Worm (Caenorhabditis elegans) whole organism, late embryonic: ENCODE results near the gene C04C11.1.

Experiments
- C38D4.7 ChIP-seq: fragments of 200-800 bp; sonication (Bioruptor generic); optimal IDR thresholded peaks from 2 replicates; lab custom pipeline; 2018; ENCODE audit warnings: mild to moderate bottlenecking, missing genetic modification characterization, moderate library complexity, missing compliant biosample characterization
- K09A11.1 ChIP-seq: sonication (generic microtip); optimal IDR thresholded peaks from 2 replicates; lab custom pipeline; 2017; ENCODE audit warnings: antibody characterized with exemption, mild to moderate bottlenecking, missing genetic modification characterization, missing compliant biosample characterization; ENCODE audit not compliant: insufficient read depth
- Y22D7AL.16 ChIP-seq: sonication (generic microtip); optimal IDR thresholded peaks from 2 replicates; lab custom pipeline; 2016; ENCODE audit warnings: missing genetic modification characterization, missing compliant biosample characterization
- ahr-1 ChIP-seq: sonication (generic microtip); optimal IDR thresholded peaks from 2 replicates; lab custom pipeline; 2016; ENCODE audit warnings: missing genetic modification characterization, missing compliant biosample characterization
- ama-1 ChIP-seq: fragments of 150-350 bp; optimal IDR thresholded peaks from 2 replicates; lab custom pipeline; 2014
- ceh-14 ChIP-seq: sonication (generic microtip); optimal IDR thresholded peaks from 2 replicates; lab custom pipeline; 2016; ENCODE audit warnings: missing genotype, missing genetic modification characterization, missing compliant biosample characterization
- ceh-18 ChIP-seq: sonication (generic microtip); optimal IDR thresholded peaks from 2 replicates; lab custom pipeline; 2016; ENCODE audit warnings: missing genetic modification characterization, missing compliant biosample characterization
- ceh-19 ChIP-seq: fragments of 200-800 bp; sonication (Bioruptor generic); optimal IDR thresholded peaks from 2 replicates; lab custom pipeline; 2018; ENCODE audit warnings: mild to moderate bottlenecking, missing genetic modification characterization, missing compliant biosample characterization
- ceh-30 ChIP-seq: fragments of 150-350 bp; optimal IDR thresholded peaks from 2 replicates; lab custom pipeline; 2014; ENCODE audit warnings: missing biosample characterization, missing genetic modification characterization
- ceh-31 ChIP-seq: sonication (generic microtip); optimal IDR thresholded peaks from 2 replicates; lab custom pipeline; 2016; ENCODE audit warnings: missing genetic modification characterization, missing compliant biosample characterization
- ceh-34 ChIP-seq: sonication (generic microtip); optimal IDR thresholded peaks from 2 replicates; lab custom pipeline; 2016; ENCODE audit warnings: mild to moderate bottlenecking, missing genetic modification characterization, missing compliant biosample characterization
- ceh-45 ChIP-seq: fragments of 200-800 bp; sonication (Bioruptor generic); IDR thresholded peaks from 2 replicates; pipeline ENCODE4 v1.3.6; 2022; ENCODE audit warnings: missing genetic modification reagents, missing genetic modification characterization, missing compliant biosample characterization
- ceh-48 ChIP-seq: sonication (generic microtip); optimal IDR thresholded peaks from 2 replicates; lab custom pipeline; 2016; ENCODE audit warnings: missing genetic modification characterization, inconsistent platforms, missing compliant biosample characterization
- ceh-9 ChIP-seq: sonication (generic microtip); optimal IDR thresholded peaks from 2 replicates; lab custom pipeline; 2016; ENCODE audit warnings: mild to moderate bottlenecking, missing genetic modification characterization, inconsistent platforms, missing compliant biosample characterization
- che-1 ChIP-seq: sonication (generic microtip); optimal IDR thresholded peaks from 2 replicates; lab custom pipeline; 2016; ENCODE audit warnings: mild to moderate bottlenecking, missing genetic modification characterization, missing compliant biosample characterization
- dmd-4 ChIP-seq: sonication (generic microtip); optimal IDR thresholded peaks from 2 replicates; lab custom pipeline; 2016; ENCODE audit warnings: borderline replicate concordance, missing genetic modification characterization, missing compliant biosample characterization
- dve-1 ChIP-seq: sonication (generic microtip); optimal IDR thresholded peaks from 2 replicates; lab custom pipeline; 2017; ENCODE audit warnings: antibody characterized with exemption, mild to moderate bottlenecking, missing genetic modification characterization, missing compliant biosample characterization
- elt-2 ChIP-seq: sonication (generic microtip); optimal IDR thresholded peaks from 2 replicates; lab custom pipeline; 2016; ENCODE audit warnings: missing genetic modification reagents, missing genetic modification characterization, missing compliant biosample characterization
- ets-4 ChIP-seq: sonication (generic microtip); optimal IDR thresholded peaks from 2 replicates; lab custom pipeline; 2016; ENCODE audit warnings: missing genetic modification characterization, missing compliant biosample characterization
- fax-1 ChIP-seq: sonication (generic microtip); optimal IDR thresholded peaks from 2 replicates; lab custom pipeline; 2016; ENCODE audit warnings: missing genotype, missing genetic modification characterization, missing compliant biosample characterization
- fkh-10 ChIP-seq: fragments of 150-350 bp; optimal IDR thresholded peaks from 2 replicates; lab custom pipeline; 2014; ENCODE audit warnings: missing biosample characterization, missing genetic modification reagents, missing genetic modification characterization
- fkh-6 ChIP-seq: sonication (generic microtip); optimal IDR thresholded peaks from 2 replicates; lab custom pipeline; 2016; ENCODE audit warnings: missing genetic modification characterization, missing compliant biosample characterization
- gmeb-2 ChIP-seq: sonication (generic microtip); optimal IDR thresholded peaks from 2 replicates; lab custom pipeline; 2016; ENCODE audit warnings: missing genetic modification characterization, inconsistent platforms, missing compliant biosample characterization
- hlh-30 ChIP-seq: sonication (generic microtip); optimal IDR thresholded peaks from 2 replicates; lab custom pipeline; 2017; ENCODE audit warnings: antibody characterized with exemption, missing genetic modification characterization, missing compliant biosample characterization; ENCODE audit not compliant: insufficient read depth
- lim-6 ChIP-seq: sonication (generic microtip); optimal IDR thresholded peaks from 2 replicates; lab custom pipeline; 2016; ENCODE audit warnings: missing genetic modification characterization, missing compliant biosample characterization
- madf-2 ChIP-seq: sonication (generic microtip); optimal IDR thresholded peaks from 2 replicates; lab custom pipeline; 2017; ENCODE audit warnings: missing genetic modification characterization, missing compliant biosample characterization
- mec-3 ChIP-seq: sonication (generic microtip); optimal IDR thresholded peaks from 2 replicates; lab custom pipeline; 2016; ENCODE audit warnings: borderline replicate concordance, missing genetic modification characterization, missing compliant biosample characterization
- nhr-232 ChIP-seq: sonication (generic microtip); optimal IDR thresholded peaks from 2 replicates; lab custom pipeline; 2016; ENCODE audit warnings: missing genetic modification characterization, missing compliant biosample characterization
- npax-4 ChIP-seq: sonication (generic microtip); optimal IDR thresholded peaks from 2 replicates; lab custom pipeline; 2016; ENCODE audit warnings: missing genetic modification characterization, missing compliant biosample characterization
- pha-2 ChIP-seq: sonication (generic microtip); optimal IDR thresholded peaks from 2 replicates; lab custom pipeline; 2017; ENCODE audit warnings: mild to moderate bottlenecking, missing genetic modification characterization, missing compliant biosample characterization
- pha-4 ChIP-seq: fragments of 150-350 bp; optimal IDR thresholded peaks from 2 replicates; lab custom pipeline; 2018; ENCODE audit warnings: missing biosample characterization, missing genetic modification reagents, missing genetic modification characterization
- pqm-1 ChIP-seq: sonication (generic microtip); optimal IDR thresholded peaks from 2 replicates; lab custom pipeline; 2016; ENCODE audit warnings: missing genetic modification characterization, missing compliant biosample characterization
- pros-1 ChIP-seq: fragments of 150-350 bp; optimal IDR thresholded peaks from 2 replicates; lab custom pipeline; 2014; ENCODE audit warnings: missing biosample characterization, missing genetic modification reagents, missing genetic modification characterization
- ref-2 ChIP-seq: sonication (generic microtip); optimal IDR thresholded peaks from 2 replicates; lab custom pipeline; 2016; ENCODE audit warnings: missing genetic modification characterization, missing compliant biosample characterization
- sdc-2 ChIP-seq: sonication (generic microtip); optimal IDR thresholded peaks from 2 replicates; lab custom pipeline; 2016; ENCODE audit warnings: missing genotype, missing genetic modification characterization, missing compliant biosample characterization
- sox-2 ChIP-seq: fragments of 200-800 bp; sonication (Bioruptor generic); IDR thresholded peaks from 2 replicates; pipeline ENCODE4 v1.3.6; 2022; ENCODE audit warnings: missing genetic modification reagents, missing genetic modification characterization, missing compliant biosample characterization
- sox-4 ChIP-seq: sonication (generic microtip); optimal IDR thresholded peaks from 2 replicates; lab custom pipeline; 2017; ENCODE audit warnings: mild to moderate bottlenecking, missing genetic modification characterization, inconsistent platforms, missing compliant biosample characterization
- syd-9 ChIP-seq: sonication (generic microtip); optimal IDR thresholded peaks from 2 replicates; lab custom pipeline; 2016; ENCODE audit warnings: mild to moderate bottlenecking, missing genetic modification characterization, moderate library complexity, missing compliant biosample characterization
- tbx-2 ChIP-seq: sonication (generic microtip); optimal IDR thresholded peaks from 2 replicates; lab custom pipeline; 2016; ENCODE audit warnings: missing genetic modification characterization, missing compliant biosample characterization
- tbx-7 ChIP-seq: sonication (generic microtip); optimal IDR thresholded peaks from 2 replicates; lab custom pipeline; 2016; ENCODE audit warnings: missing genotype, missing genetic modification characterization, missing compliant biosample characterization
- unc-42 ChIP-seq: sonication (generic microtip); optimal IDR thresholded peaks from 2 replicates; lab custom pipeline; 2016; ENCODE audit warnings: missing genotype, missing genetic modification characterization, missing compliant biosample characterization
- unc-55 ChIP-seq: sonication (generic microtip); optimal IDR thresholded peaks from 2 replicates; lab custom pipeline; 2017; ENCODE audit warnings: missing biosample characterization, missing genetic modification reagents, missing genetic modification characterization
- unc-86 ChIP-seq: sonication (generic microtip); optimal IDR thresholded peaks from 2 replicates; lab custom pipeline; 2016; ENCODE audit warnings: missing genetic modification characterization, missing compliant biosample characterization
- zip-5 ChIP-seq: sonication (generic microtip); optimal IDR thresholded peaks from 2 replicates; lab custom pipeline; 2016; ENCODE audit warnings: missing genetic modification characterization, missing compliant biosample characterization

C04C11.1 gene

ce11 chrX:14020290-14020689 lies at the start of gene C04C11.1:
Gene C04C11.1 (plus strand): TSS chrX:14020590.
- TF ChIP-seq dve-1 = no peak

DNA sequence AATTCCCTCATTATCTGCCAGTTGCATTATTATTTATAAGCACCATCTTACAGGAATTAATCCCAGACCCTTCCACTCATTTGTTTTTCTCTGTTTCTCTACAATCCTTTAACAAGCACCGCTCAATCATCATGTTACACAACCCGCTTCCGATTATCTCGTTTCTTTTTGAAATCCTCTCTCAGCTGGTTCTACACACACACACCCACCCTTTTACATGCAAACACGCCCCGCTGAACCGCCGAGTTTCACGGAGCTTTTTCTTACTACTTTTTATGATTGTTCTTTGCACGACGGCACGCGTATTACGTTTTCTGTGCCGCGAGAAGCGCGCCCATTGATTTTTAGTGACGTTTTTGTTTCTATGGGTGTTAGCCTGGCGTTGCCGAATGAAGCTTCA lies 46.6 kb upstream of the C04C11.1 start:
- no peak for TF ChIP-seq fkh-10
- peak; percentile 27 for TF ChIP-seq unc-55 (GFP tag; lab: Kevin White, UChicago)
- no peak for TF ChIP-seq ama-1
- TF ChIP-seq sox-4 (tag; lab: Kevin White, UChicago) = no peak
- no peak for TF ChIP-seq ceh-30 (tag; lab: Kevin White, UChicago)
- no peak for TF ChIP-seq tbx-7 (tag; lab: Kevin White, UChicago)
- peak; percentile 28 for TF ChIP-seq ceh-34
- no peak for TF ChIP-seq Y22D7AL.16 (tag; lab: Kevin White, UChicago)
- no peak for TF ChIP-seq pha-2 (tag; lab: Kevin White, UChicago)
- TF ChIP-seq ahr-1 (tag; lab: Kevin White, UChicago) = no peak
- no peak for TF ChIP-seq sox-2
- peak; percentile 76 for TF ChIP-seq ceh-18
- no peak for TF ChIP-seq hlh-30
- TF ChIP-seq C38D4.7 (GFP tag; lab: Kevin White, UChicago) = no peak
- TF ChIP-seq tbx-2 = peak; percentile 7
- TF ChIP-seq che-1 (tag; lab: Kevin White, UChicago) = no peak
- TF ChIP-seq pqm-1 (tag; lab: Kevin White, UChicago) = no peak
- no peak for TF ChIP-seq ceh-9
- no peak for TF ChIP-seq ceh-19 (GFP tag; lab: Kevin White, UChicago)
- TF ChIP-seq pros-1 (tag; lab: Kevin White, UChicago) = no peak
- TF ChIP-seq gmeb-2 = no peak
- peak; percentile 13 for TF ChIP-seq ceh-31 (tag; lab: Kevin White, UChicago)
- TF ChIP-seq dmd-4 (tag; lab: Kevin White, UChicago) = no peak
- TF ChIP-seq syd-9 (tag; lab: Kevin White, UChicago) = no peak
- TF ChIP-seq ref-2 (tag; lab: Kevin White, UChicago) = no peak
- no peak for TF ChIP-seq ceh-45 (GFP tag; lab: Robert Waterston, UW)
- TF ChIP-seq ceh-48 = no peak
- TF ChIP-seq npax-4 (tag; lab: Kevin White, UChicago) = no peak
- no peak for TF ChIP-seq ceh-14
- TF ChIP-seq zip-5 (tag; lab: Kevin White, UChicago) = no peak
- TF ChIP-seq unc-86 = no peak
- TF ChIP-seq madf-2 = no peak
- no peak for TF ChIP-seq ets-4
- TF ChIP-seq fax-1 = no peak
- TF ChIP-seq K09A11.1 (tag; lab: Kevin White, UChicago) = no peak
- no peak for TF ChIP-seq pha-4 (tag; lab: Kevin White, UChicago)
- peak; percentile 57 for TF ChIP-seq unc-42 (tag; lab: Kevin White, UChicago)
- no peak for TF ChIP-seq dve-1
- TF ChIP-seq mec-3 = no peak
- TF ChIP-seq lim-6 (tag; lab: Kevin White, UChicago) = no peak
- no peak for TF ChIP-seq elt-2 (tag; lab: Kevin White, UChicago)
- TF ChIP-seq fkh-6 (tag; lab: Kevin White, UChicago) = no peak
- TF ChIP-seq sdc-2 (tag; lab: Kevin White, UChicago) = no peak
- TF ChIP-seq nhr-232 = no peak
